Worm (Caenorhabditis elegans) whole organism, L2 larva: ENCODE data around the gene ZC116.1.

Experiments
- C34F6.9 ChIP-seq: fragments of 150-350 bp; optimal IDR thresholded peaks from 2 replicates; lab custom pipeline; 2014; ENCODE audit warnings: missing biosample characterization, missing genetic modification characterization
- F13H6.1 ChIP-seq: sonication (generic microtip); optimal IDR thresholded peaks from 2 replicates; lab custom pipeline; 2016; ENCODE audit warnings: missing genetic modification characterization, missing compliant biosample characterization
- R02D3.7 ChIP-seq: fragments of 150-350 bp; optimal IDR thresholded peaks from 2 replicates; lab custom pipeline; 2014; ENCODE audit warnings: missing biosample characterization, missing genetic modification characterization
- Y55F3AM.14 ChIP-seq: fragments of 200-800 bp; sonication (Bioruptor generic); optimal IDR thresholded peaks from 2 replicates; lab custom pipeline; 2018; ENCODE audit warnings: mild to moderate bottlenecking, missing genetic modification characterization, missing compliant biosample characterization
- ZK546.5 ChIP-seq: sonication (generic microtip); optimal IDR thresholded peaks from 2 replicates; lab custom pipeline; 2017; ENCODE audit warnings: missing biosample characterization, missing genetic modification characterization
- alr-1 ChIP-seq: fragments of 150-350 bp; optimal IDR thresholded peaks from 2 replicates; lab custom pipeline; 2014; ENCODE audit warnings: missing biosample characterization, missing genetic modification characterization
- aly-2 ChIP-seq: fragments of 150-350 bp; optimal IDR thresholded peaks from 2 replicates; lab custom pipeline; 2014; ENCODE audit warnings: missing biosample characterization, missing genetic modification characterization
- ama-1 ChIP-seq: fragments of 150-350 bp; optimal IDR thresholded peaks from 2 replicates; lab custom pipeline; 2018; ENCODE audit warnings: inconsistent platforms
- ceh-16 ChIP-seq: fragments of 150-350 bp; optimal IDR thresholded peaks from 2 replicates; lab custom pipeline; 2014; ENCODE audit warnings: missing biosample characterization, missing genetic modification characterization
- ceh-82 ChIP-seq: fragments of 150-350 bp; optimal IDR thresholded peaks from 2 replicates; lab custom pipeline; 2014; ENCODE audit warnings: missing biosample characterization, missing genetic modification characterization
- crh-2 ChIP-seq: sonication (generic microtip); optimal IDR thresholded peaks from 2 replicates; lab custom pipeline; 2017; ENCODE audit warnings: missing biosample characterization, missing genetic modification characterization
- dmd-4 ChIP-seq: sonication (generic microtip); optimal IDR thresholded peaks from 2 replicates; lab custom pipeline; 2017; ENCODE audit warnings: missing biosample characterization, missing genetic modification characterization
- elt-1 ChIP-seq: fragments of 150-350 bp; optimal IDR thresholded peaks from 2 replicates; lab custom pipeline; 2014; ENCODE audit warnings: missing biosample characterization, missing genetic modification characterization
- elt-3 ChIP-seq: sonication (generic microtip); optimal IDR thresholded peaks from 2 replicates; lab custom pipeline; 2017; ENCODE audit warnings: missing biosample characterization, missing genetic modification characterization
- fos-1 ChIP-seq: fragments of 150-350 bp; optimal IDR thresholded peaks from 2 replicates; lab custom pipeline; 2014; ENCODE audit warnings: missing biosample characterization, missing genetic modification characterization
- gmeb-1 ChIP-seq: fragments of 150-350 bp; optimal IDR thresholded peaks from 2 replicates; lab custom pipeline; 2014; ENCODE audit warnings: missing biosample characterization, missing genetic modification characterization
- lin-13 ChIP-seq: fragments of 150-350 bp; optimal IDR thresholded peaks from 2 replicates; lab custom pipeline; 2014; ENCODE audit warnings: missing biosample characterization, missing genetic modification reagents, missing genetic modification characterization
- lsy-2 ChIP-seq, 2 experiments: fragments of 150-350 bp in 1 of 2; sonication (generic microtip) in 1 of 2; optimal IDR thresholded peaks; 2 replicates each; lab custom pipeline; 2014 to 2017; ENCODE audit warnings: missing biosample characterization in 2 of 2, missing genetic modification characterization in 2 of 2
- mbf-1 ChIP-seq: sonication (generic microtip); optimal IDR thresholded peaks from 2 replicates; lab custom pipeline; 2017; ENCODE audit warnings: missing biosample characterization, missing genetic modification characterization
- mdl-1 ChIP-seq, 2 experiments: fragments of 150-350 bp in 1 of 2; sonication (generic microtip) in 1 of 2; optimal IDR thresholded peaks; 2 replicates each; lab custom pipeline; 2017; ENCODE audit warnings: missing biosample characterization in 2 of 2, missing genetic modification characterization in 2 of 2
- nhr-10 ChIP-seq: sonication (generic microtip); optimal IDR thresholded peaks from 2 replicates; lab custom pipeline; 2017; ENCODE audit warnings: missing biosample characterization, missing genetic modification characterization
- nhr-11 ChIP-seq: fragments of 150-350 bp; optimal IDR thresholded peaks from 2 replicates; lab custom pipeline; 2014; ENCODE audit warnings: missing biosample characterization, missing genetic modification characterization
- nhr-12 ChIP-seq: fragments of 150-350 bp; optimal IDR thresholded peaks from 2 replicates; lab custom pipeline; 2014; ENCODE audit warnings: missing biosample characterization, missing genetic modification characterization
- nhr-129 ChIP-seq: fragments of 150-350 bp; optimal IDR thresholded peaks from 2 replicates; lab custom pipeline; 2014; ENCODE audit warnings: missing biosample characterization, missing genetic modification characterization
- nhr-23 ChIP-seq: fragments of 150-350 bp; optimal IDR thresholded peaks from 2 replicates; lab custom pipeline; 2014; ENCODE audit warnings: missing biosample characterization, missing genetic modification reagents, missing genetic modification characterization
- nhr-237 ChIP-seq: fragments of 150-350 bp; optimal IDR thresholded peaks from 2 replicates; lab custom pipeline; 2014; ENCODE audit warnings: missing biosample characterization, missing genetic modification characterization
- nhr-25 ChIP-seq: fragments of 150-350 bp; sonication (generic microtip); optimal IDR thresholded peaks from 3 replicates; lab custom pipeline; 2014; ENCODE audit warnings: missing biosample characterization, missing genetic modification characterization
- nhr-6 ChIP-seq: fragments of 150-350 bp; optimal IDR thresholded peaks from 2 replicates; lab custom pipeline; 2014; ENCODE audit warnings: missing biosample characterization, missing genetic modification characterization
- peb-1 ChIP-seq: fragments of 150-350 bp; optimal IDR thresholded peaks from 2 replicates; lab custom pipeline; 2014; ENCODE audit warnings: missing biosample characterization, missing genetic modification characterization
- sem-4 ChIP-seq: fragments of 150-350 bp; optimal IDR thresholded peaks from 2 replicates; lab custom pipeline; 2014; ENCODE audit warnings: missing biosample characterization, missing genetic modification reagents, missing genetic modification characterization
- skn-1 ChIP-seq: sonication (generic microtip); optimal IDR thresholded peaks from 2 replicates; lab custom pipeline; 2017; ENCODE audit warnings: missing biosample characterization, missing genetic modification characterization
- sma-3 ChIP-seq: sonication (generic microtip); optimal IDR thresholded peaks from 2 replicates; lab custom pipeline; 2016; ENCODE audit warnings: missing genetic modification reagents, missing genetic modification characterization, missing compliant biosample characterization
- sma-9 ChIP-seq, 2 experiments: fragments of 150-350 bp in 1 of 2; sonication (generic microtip) in 1 of 2; optimal IDR thresholded peaks; 2 replicates each; lab custom pipeline; 2014 to 2016; ENCODE audit warnings: missing genetic modification characterization in 2 of 2, mild to moderate bottlenecking in 1 of 2, missing biosample characterization in 1 of 2, missing compliant biosample characterization in 1 of 2, missing genetic modification reagents in 1 of 2, moderate library complexity in 1 of 2
- snpc-4 ChIP-seq: fragments of 150-350 bp; optimal IDR thresholded peaks from 2 replicates; lab custom pipeline; 2014; ENCODE audit warnings: missing biosample characterization, missing genetic modification characterization
- unc-39 ChIP-seq: fragments of 150-350 bp; optimal IDR thresholded peaks from 2 replicates; lab custom pipeline; 2014; ENCODE audit warnings: missing biosample characterization, missing genetic modification characterization
- unc-55 ChIP-seq: fragments of 150-350 bp; sonication (generic microtip); optimal IDR thresholded peaks from 3 replicates; lab custom pipeline; 2014; ENCODE audit warnings: missing biosample characterization, missing genetic modification reagents, missing genetic modification characterization
- zag-1 ChIP-seq: fragments of 150-350 bp; optimal IDR thresholded peaks from 2 replicates; lab custom pipeline; 2014; ENCODE audit warnings: missing biosample characterization, missing genetic modification characterization
- ztf-11 ChIP-seq: sonication (generic microtip); optimal IDR thresholded peaks from 2 replicates; lab custom pipeline; 2017; ENCODE audit warnings: missing biosample characterization, missing genetic modification characterization

The ZC116.1 gene

ce11 chrV:12609526-12609925 lies at the start of gene ZC116.1:
Gene ZC116.1 (plus strand): TSS chrV:12609826.
- no peak for TF ChIP-seq alr-1 (tag; lab: Kevin White, UChicago)
- TF ChIP-seq ceh-16 (tag; lab: Kevin White, UChicago): no peak
- TF ChIP-seq nhr-10 (tag; lab: Kevin White, UChicago): no peak
- no peak for TF ChIP-seq nhr-25 (tag; lab: Kevin White, UChicago)
- TF ChIP-seq elt-1 (tag; lab: Kevin White, UChicago): no peak
- TF ChIP-seq nhr-11 (tag; lab: Kevin White, UChicago): no peak
- TF ChIP-seq ceh-82 (tag; lab: Kevin White, UChicago): no peak
- TF ChIP-seq crh-2: no peak
- TF ChIP-seq nhr-12 (tag; lab: Kevin White, UChicago): no peak
- TF ChIP-seq fos-1: no peak
- TF ChIP-seq nhr-23 (tag; lab: Kevin White, UChicago): no peak
- no peak for TF ChIP-seq sma-3
- no peak for TF ChIP-seq peb-1 (tag; lab: Kevin White, UChicago)
- TF ChIP-seq lsy-2 (tag; optimal IDR thresholded peaks at IDR 0.05; lab: Kevin White, UChicago): no peak
- no peak for TF ChIP-seq nhr-129 (tag; lab: Kevin White, UChicago)
- no peak for TF ChIP-seq F13H6.1
- TF ChIP-seq R02D3.7 (tag; lab: Kevin White, UChicago): no peak

DNA sequence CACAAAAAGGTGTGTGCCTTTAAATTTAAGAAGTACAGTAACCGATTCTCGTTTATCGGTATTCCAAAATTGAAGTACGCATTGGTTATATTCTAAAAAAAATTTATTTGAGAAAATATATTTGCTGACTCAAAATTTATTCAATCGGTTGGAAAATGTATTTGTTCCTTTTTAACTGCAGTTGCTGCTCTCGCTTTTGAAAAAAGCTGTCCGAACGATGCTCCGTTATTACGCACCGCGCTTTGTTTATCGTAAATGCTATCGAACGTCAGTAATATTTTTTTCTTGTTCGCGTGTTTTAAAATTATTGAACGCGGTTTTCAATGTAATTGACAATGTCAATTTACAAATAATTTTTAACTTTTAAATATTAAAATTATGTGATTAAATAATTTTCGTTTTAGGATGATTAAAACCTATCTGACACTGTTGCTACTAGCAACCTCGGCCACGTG lies 49.3 kb upstream of the ZC116.1 start, which contains the start of gene sel-1:
Gene sel-1 (plus strand): TSS at position 405 of the 455 bp plus-strand sequence.
- TF ChIP-seq elt-3: no peak
- no peak for TF ChIP-seq crh-2
- TF ChIP-seq lin-13 (GFP tag; lab: Kevin White, UChicago): no peak
- TF ChIP-seq ama-1 (lab: Kevin White, UChicago): no peak
- no peak for TF ChIP-seq snpc-4 (tag; lab: Kevin White, UChicago)
- no peak for TF ChIP-seq nhr-6 (tag; lab: Kevin White, UChicago)
- TF ChIP-seq C34F6.9 (tag; lab: Kevin White, UChicago): peak; percentile 48
- TF ChIP-seq F13H6.1: no peak
- TF ChIP-seq unc-39 (tag; lab: Kevin White, UChicago): no peak
- TF ChIP-seq aly-2 (tag; lab: Kevin White, UChicago): no peak
- TF ChIP-seq gmeb-1: no peak
- TF ChIP-seq lsy-2 (tag; optimal IDR thresholded peaks at IDR 0.05; lab: Kevin White, UChicago): peak; percentile 1 to 19
- no peak for TF ChIP-seq ztf-11
- TF ChIP-seq skn-1: no peak
- TF ChIP-seq nhr-237 (tag; lab: Kevin White, UChicago): no peak
- TF ChIP-seq Y55F3AM.14 (GFP tag; lab: Kevin White, UChicago): no peak
- peak; percentile 31 for TF ChIP-seq unc-55 (GFP tag; lab: Kevin White, UChicago)
- TF ChIP-seq ZK546.5: no peak
- TF ChIP-seq zag-1 (tag; lab: Kevin White, UChicago): no peak

DNA sequence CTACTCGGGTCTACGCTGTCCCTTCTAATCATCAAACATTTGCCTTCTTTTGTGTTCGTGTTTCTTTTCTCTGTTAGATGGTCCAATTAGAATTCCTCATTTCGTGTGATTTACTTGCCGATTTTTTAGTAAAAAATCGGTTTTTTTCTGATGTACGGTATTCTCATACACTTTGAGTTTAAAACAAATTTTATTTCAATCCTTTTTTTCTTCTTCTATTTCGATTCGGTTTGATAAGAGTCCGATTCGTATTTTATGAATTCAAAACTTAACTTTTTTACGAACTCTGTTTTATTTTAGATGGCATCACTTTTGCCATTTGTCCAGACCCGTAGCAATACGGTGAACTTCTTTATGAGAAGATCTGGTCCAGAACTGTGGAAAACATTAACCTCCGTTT lies 46.4 kb upstream of the ZC116.1 start, which contains the start of gene mrps-5:
Gene mrps-5 (plus strand): TSS at position 301 of the 400 bp plus-strand sequence.
- TF ChIP-seq skn-1 (no peak), nhr-23 (tag; lab: Kevin White, UChicago) (no peak), nhr-6 (tag; lab: Kevin White, UChicago) (no peak), elt-3 (no peak), mbf-1 (tag; lab: Kevin White, UChicago) (no peak), Y55F3AM.14 (GFP tag; lab: Kevin White, UChicago) (no peak), nhr-10 (tag; lab: Kevin White, UChicago) (no peak), sem-4 (no peak), nhr-237 (tag; lab: Kevin White, UChicago) (no peak), dmd-4 (tag; lab: Kevin White, UChicago) (no peak), ZK546.5 (no peak), mdl-1 (tag; optimal IDR thresholded peaks at IDR 0.05; lab: Kevin White, UChicago) (no peak), zag-1 (tag; lab: Kevin White, UChicago) (no peak), nhr-25 (tag; lab: Kevin White, UChicago) (no peak), fos-1 (no peak), unc-55 (GFP tag; lab: Kevin White, UChicago) (no peak)

DNA sequence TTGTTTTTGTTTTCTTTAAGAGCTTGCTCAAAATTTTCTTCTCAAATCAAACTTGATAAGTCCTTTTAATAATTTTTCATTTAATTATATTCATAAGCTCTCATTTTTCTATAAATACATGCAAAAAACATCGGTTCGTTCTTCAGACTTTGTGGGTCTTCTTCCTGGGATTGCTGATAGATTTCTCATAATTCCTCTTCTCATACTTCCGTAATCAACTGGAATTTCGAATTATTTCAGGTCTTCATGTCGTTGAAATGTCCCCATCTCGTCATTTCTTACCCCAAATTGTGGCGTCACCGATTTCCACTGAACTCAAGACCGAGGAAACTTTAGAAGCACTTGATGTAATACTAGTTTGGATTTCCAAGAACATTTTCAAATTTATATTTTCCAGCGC lies 44.7 kb upstream of the ZC116.1 start:
- no peak for TF ChIP-seq sem-4
- peak; percentile 9 for TF ChIP-seq sma-9 (GFP tag; optimal IDR thresholded peaks at IDR 0.05; lab: Kevin White, UChicago)
- no peak for TF ChIP-seq sma-9 (tag; optimal IDR thresholded peaks at IDR 0.05; lab: Kevin White, UChicago)
